Fruit fly (Drosophila melanogaster) whole organism, prepupa: ENCODE results near the gene Tim8.
A peak's percentile ranks its signal among the peaks of the same experiment; 100 is the strongest.

Source experiments
- Blimp-1 ChIP-seq: fragments of 200-800 bp; sonication (Bioruptor generic); optimal IDR thresholded peaks from 3 replicates; lab custom pipeline; 2017; ENCODE audit warnings: missing biosample characterization, missing genetic modification characterization, mild to moderate bottlenecking, moderate library complexity, missing genetic modification reagents
- CG10631 ChIP-seq: fragments of 200-800 bp; sonication (Bioruptor generic); optimal IDR thresholded peaks from 2 replicates; lab custom pipeline; 2016; ENCODE audit warnings: missing biosample characterization, missing genetic modification characterization
- CG10669 ChIP-seq: fragments of 200-800 bp; sonication (Bioruptor generic); optimal IDR thresholded peaks from 3 replicates; lab custom pipeline; 2018; ENCODE audit warnings: missing biosample characterization, mild to moderate bottlenecking, missing genetic modification characterization, moderate library complexity
- CG11294 ChIP-seq: fragments of 200-800 bp; sonication (Bioruptor generic); IDR thresholded peaks from 2 replicates; pipeline ENCODE4 v1.3.6; 2022; ENCODE audit warnings: missing biosample characterization, missing genetic modification characterization
- CG11902 ChIP-seq: fragments of 200-800 bp; sonication (Bioruptor generic); optimal IDR thresholded peaks from 3 replicates; lab custom pipeline; 2016; ENCODE audit warnings: missing biosample characterization, missing genetic modification characterization
- CG15336 ChIP-seq: fragments of 200-800 bp; sonication (Bioruptor generic); IDR thresholded peaks from 2 replicates; pipeline ENCODE4 v1.3.6; 2022; ENCODE audit warnings: missing biosample characterization, missing genetic modification characterization
- CG16779 ChIP-seq: fragments of 200-800 bp; sonication (Bioruptor generic); optimal IDR thresholded peaks from 3 replicates; lab custom pipeline; 2017; ENCODE audit warnings: missing biosample characterization, mild to moderate bottlenecking, missing genetic modification characterization
- CG3032 ChIP-seq: fragments of 200-800 bp; optimal IDR thresholded peaks from 2 replicates; lab custom pipeline; 2019; ENCODE audit warnings: missing biosample characterization, mild to moderate bottlenecking, missing genetic modification characterization, moderate library complexity
- CG31627 ChIP-seq: fragments of 200-800 bp; sonication (Bioruptor generic); optimal IDR thresholded peaks from 3 replicates; lab custom pipeline; 2016; ENCODE audit warnings: missing biosample characterization, missing genetic modification characterization
- CG32006 ChIP-seq: fragments of 200-800 bp; sonication (Bioruptor generic); optimal IDR thresholded peaks from 3 replicates; lab custom pipeline; 2017; ENCODE audit warnings: missing biosample characterization, mild to moderate bottlenecking, missing genetic modification characterization
- CG34406 ChIP-seq: fragments of 200-800 bp; sonication (Bioruptor generic); optimal IDR thresholded peaks from 3 replicates; lab custom pipeline; 2016; ENCODE audit warnings: missing biosample characterization, missing genetic modification characterization
- CG4318 ChIP-seq: fragments of 200-800 bp; sonication (Bioruptor generic); optimal IDR thresholded peaks from 3 replicates; lab custom pipeline; 2017; ENCODE audit warnings: missing biosample characterization, mild to moderate bottlenecking, missing genetic modification characterization
- CG6276 ChIP-seq: fragments of 200-800 bp; sonication (Bioruptor generic); optimal IDR thresholded peaks from 2 replicates; lab custom pipeline; 2017; ENCODE audit warnings: missing biosample characterization, mild to moderate bottlenecking, missing genetic modification characterization
- CG6792 ChIP-seq: fragments of 200-800 bp; sonication (Bioruptor generic); optimal IDR thresholded peaks from 3 replicates; lab custom pipeline; 2016; ENCODE audit warnings: missing biosample characterization, missing genetic modification characterization
- CG6854 ChIP-seq: fragments of 200-800 bp; sonication (Bioruptor generic); optimal IDR thresholded peaks from 2 replicates; lab custom pipeline; 2017; ENCODE audit warnings: missing biosample characterization, mild to moderate bottlenecking, missing genetic modification characterization
- CG8319 ChIP-seq: fragments of 200-800 bp; sonication (Bioruptor generic); optimal IDR thresholded peaks from 3 replicates; lab custom pipeline; 2016; ENCODE audit warnings: missing biosample characterization, missing genetic modification characterization
- CG8632 ChIP-seq: fragments of 200-800 bp; sonication (Bioruptor generic); optimal IDR thresholded peaks from 3 replicates; lab custom pipeline; 2016; ENCODE audit warnings: missing biosample characterization, missing genetic modification characterization
- CG9139 ChIP-seq: fragments of 200-800 bp; sonication (Bioruptor generic); optimal IDR thresholded peaks from 3 replicates; lab custom pipeline; 2017; ENCODE audit warnings: missing biosample characterization, mild to moderate bottlenecking, missing genetic modification characterization
- Eip75B ChIP-seq: fragments of 200-800 bp; sonication (Bioruptor generic); optimal IDR thresholded peaks from 3 replicates; lab custom pipeline; 2016; ENCODE audit warnings: missing biosample characterization, missing genetic modification characterization
- Eip78C ChIP-seq: fragments of 200-800 bp; sonication (Bioruptor generic); peaks from one replicate; lab custom pipeline; 2016; ENCODE audit warnings: missing biosample characterization, missing genetic modification characterization
- Eip93F ChIP-seq: fragments of 200-800 bp; sonication (Bioruptor generic); optimal IDR thresholded peaks from 2 replicates; lab custom pipeline; 2016; ENCODE audit warnings: missing biosample characterization, mild to moderate bottlenecking, missing genetic modification characterization
- Ets21C ChIP-seq: fragments of 200-800 bp; sonication (Bioruptor generic); optimal IDR thresholded peaks from 3 replicates; lab custom pipeline; 2016; ENCODE audit warnings: missing biosample characterization, missing genetic modification characterization
- Gug ChIP-seq: fragments of 200-800 bp; sonication (Bioruptor generic); IDR thresholded peaks from 2 replicates; pipeline ENCODE4 v1.3.6; 2022; ENCODE audit warnings: missing biosample characterization, missing genetic modification characterization
- Hr38 ChIP-seq: sonication (Bioruptor generic); optimal IDR thresholded peaks from 2 replicates; lab custom pipeline; 2016; ENCODE audit warnings: missing biosample characterization, missing genetic modification characterization
- Hr39 ChIP-seq: fragments of 200-800 bp; sonication (Bioruptor generic); optimal IDR thresholded peaks from 2 replicates; lab custom pipeline; 2016; ENCODE audit warnings: missing biosample characterization, missing genetic modification characterization
- Lpt ChIP-seq: fragments of 200-800 bp; sonication (Bioruptor generic); optimal IDR thresholded peaks from 3 replicates; lab custom pipeline; 2016; ENCODE audit warnings: missing biosample characterization, missing genetic modification characterization
- OdsH ChIP-seq: fragments of 200-800 bp; sonication (Bioruptor generic); optimal IDR thresholded peaks from 3 replicates; lab custom pipeline; 2016; ENCODE audit warnings: missing biosample characterization, missing genetic modification characterization
- Sox102F ChIP-seq: fragments of 200-800 bp; sonication (Bioruptor generic); optimal IDR thresholded peaks from 2 replicates; lab custom pipeline; 2016; ENCODE audit warnings: missing biosample characterization, mild to moderate bottlenecking, missing genetic modification characterization
- Sox14 ChIP-seq: fragments of 200-800 bp; sonication (Bioruptor generic); optimal IDR thresholded peaks from 3 replicates; lab custom pipeline; 2016; ENCODE audit warnings: missing biosample characterization, missing genetic modification characterization
- achi ChIP-seq: fragments of 200-800 bp; sonication (Bioruptor generic); optimal IDR thresholded peaks from 3 replicates; lab custom pipeline; 2016; ENCODE audit warnings: missing biosample characterization, missing genetic modification characterization
- cyc ChIP-seq: fragments of 200-800 bp; sonication (Bioruptor generic); optimal IDR thresholded peaks from 3 replicates; lab custom pipeline; 2016; ENCODE audit warnings: missing biosample characterization, missing genetic modification characterization
- dac ChIP-seq: fragments of 200-800 bp; sonication (Bioruptor generic); optimal IDR thresholded peaks from 2 replicates; lab custom pipeline; 2017; ENCODE audit warnings: missing biosample characterization, mild to moderate bottlenecking, missing genetic modification characterization
- esn ChIP-seq: fragments of 200-800 bp; sonication (Bioruptor generic); optimal IDR thresholded peaks from 2 replicates; lab custom pipeline; 2016; ENCODE audit warnings: missing biosample characterization, mild to moderate bottlenecking, missing genetic modification characterization, moderate library complexity
- fd59A ChIP-seq: fragments of 200-800 bp; sonication (Bioruptor generic); optimal IDR thresholded peaks from 2 replicates; lab custom pipeline; 2017; ENCODE audit warnings: missing biosample characterization, mild to moderate bottlenecking, missing genetic modification characterization, missing genetic modification reagents
- fd85E ChIP-seq: fragments of 200-800 bp; sonication (Bioruptor generic); optimal IDR thresholded peaks from 3 replicates; lab custom pipeline; 2016; ENCODE audit warnings: missing biosample characterization, missing genetic modification characterization
- fkh ChIP-seq: fragments of 200-800 bp; sonication (Bioruptor generic); optimal IDR thresholded peaks from 3 replicates; lab custom pipeline; 2017; ENCODE audit warnings: missing biosample characterization, mild to moderate bottlenecking, missing genetic modification characterization, moderate library complexity
- lz ChIP-seq: fragments of 200-800 bp; sonication (Bioruptor generic); optimal IDR thresholded peaks from 3 replicates; lab custom pipeline; 2016; ENCODE audit warnings: missing biosample characterization, missing genetic modification characterization
- pdm3 ChIP-seq: fragments of 200-800 bp; sonication (Bioruptor generic); optimal IDR thresholded peaks from 3 replicates; lab custom pipeline; 2016; ENCODE audit warnings: missing biosample characterization, missing genetic modification characterization
- spab ChIP-seq: fragments of 200-800 bp; sonication (Bioruptor generic); optimal IDR thresholded peaks from 2 replicates; lab custom pipeline; 2017; ENCODE audit warnings: missing biosample characterization, mild to moderate bottlenecking, missing genetic modification characterization, missing genetic modification reagents
- topi ChIP-seq: fragments of 200-800 bp; sonication (Bioruptor generic); optimal IDR thresholded peaks from 3 replicates; lab custom pipeline; 2016; ENCODE audit warnings: missing biosample characterization, missing genetic modification characterization

Gene Tim8

dm6 chrX:11393003-11393620 lies 24.9 kb downstream of the Tim8 start:
- no peak for TF ChIP-seq Gug (GFP tag; lab: Robert Waterston, UW)
- no peak for TF ChIP-seq CG11902 (GFP tag; lab: Kevin White, UChicago)
- TF ChIP-seq CG34406 (GFP tag; lab: Kevin White, UChicago) = no peak
- no peak for TF ChIP-seq CG10669 (GFP tag; lab: Kevin White, UChicago)
- no peak for TF ChIP-seq CG8632
- TF ChIP-seq fkh (GFP tag; lab: Kevin White, UChicago) = peak; percentile 18
- no peak for TF ChIP-seq CG6276 (GFP tag; lab: Kevin White, UChicago)
- no peak for TF ChIP-seq fd85E (GFP tag; lab: Kevin White, UChicago)
- no peak for TF ChIP-seq Hr38 (GFP tag; lab: Kevin White, UChicago)
- no peak for TF ChIP-seq lz
- TF ChIP-seq achi = no peak
- peak; percentile 9 for TF ChIP-seq CG10631 (GFP tag; lab: Kevin White, UChicago)
- TF ChIP-seq CG6854 (GFP tag; lab: Kevin White, UChicago) = no peak
- TF ChIP-seq CG4318 (GFP tag; lab: Kevin White, UChicago) = no peak
- peak; percentile 23 for TF ChIP-seq esn (GFP tag; lab: Kevin White, UChicago)
- no peak for TF ChIP-seq Hr39 (GFP tag; lab: Kevin White, UChicago)
- TF ChIP-seq cyc (GFP tag; lab: Kevin White, UChicago) = peak; percentile 16
- TF ChIP-seq CG9139 (GFP tag; lab: Kevin White, UChicago) = no peak
- no peak for TF ChIP-seq Eip93F (GFP tag; lab: Kevin White, UChicago)
- TF ChIP-seq CG32006 (GFP tag; lab: Kevin White, UChicago) = no peak
- no peak for TF ChIP-seq topi (GFP tag; lab: Kevin White, UChicago)
- TF ChIP-seq Blimp-1 (GFP tag; lab: Kevin White, UChicago) = no peak
- TF ChIP-seq Eip78C (GFP tag; lab: Kevin White, UChicago) = peak; percentile 63
- no peak for TF ChIP-seq Lpt
- TF ChIP-seq spab = no peak
- TF ChIP-seq dac = no peak
- no peak for TF ChIP-seq Sox102F (GFP tag; lab: Kevin White, UChicago)
- TF ChIP-seq CG15336 = 0 out of 2 replicates have a peak, but pooled peaks have one; percentile 6
- no peak for TF ChIP-seq Sox14 (GFP tag; lab: Kevin White, UChicago)
- TF ChIP-seq pdm3 = no peak
- TF ChIP-seq Ets21C (GFP tag; lab: Kevin White, UChicago) = no peak
- TF ChIP-seq CG3032 (tag; lab: Kevin White, UChicago) = no peak
- no peak for TF ChIP-seq fd59A (GFP tag; lab: Kevin White, UChicago)
- no peak for TF ChIP-seq CG6792
- no peak for TF ChIP-seq OdsH (GFP tag; lab: Kevin White, UChicago)
- no peak for TF ChIP-seq CG11294 (GFP tag; lab: Robert Waterston, UW)
- peak; percentile 22 for TF ChIP-seq CG31627 (GFP tag; lab: Kevin White, UChicago)

dm6 chrX:11404247-11404646 lies 36.0 kb downstream of the Tim8 start:
- no peak for TF ChIP-seq CG8319 (GFP tag; lab: Kevin White, UChicago)
- no peak for TF ChIP-seq Sox102F (GFP tag; lab: Kevin White, UChicago)
- TF ChIP-seq Eip75B (GFP tag; lab: Kevin White, UChicago) = no peak
- no peak for TF ChIP-seq cyc (GFP tag; lab: Kevin White, UChicago)
- no peak for TF ChIP-seq Sox14 (GFP tag; lab: Kevin White, UChicago)
- TF ChIP-seq CG6792 = no peak
- TF ChIP-seq CG16779 = no peak
